Fruit fly (Drosophila melanogaster) whole organism, embryonic: ENCODE measurements around the gene CG43438.

Source experiments
- Antp ChIP-seq: fragments of 200-800 bp; sonication (Bioruptor generic); optimal IDR thresholded peaks from 3 replicates; lab custom pipeline; 2016; ENCODE audit warnings: missing biosample characterization, missing genetic modification characterization
- Asciz ChIP-seq: fragments of 200-800 bp; sonication (Bioruptor generic); optimal IDR thresholded peaks from 2 replicates; lab custom pipeline; 2017; ENCODE audit warnings: missing biosample characterization, mild to moderate bottlenecking, missing genetic modification characterization, missing genetic modification reagents
- CG10366 ChIP-seq: fragments of 200-800 bp; sonication (Bioruptor generic); IDR thresholded peaks from 2 replicates; pipeline ENCODE4 v1.3.6; 2022; ENCODE audit warnings: missing biosample characterization, missing genetic modification characterization
- CG10431 ChIP-seq: fragments of 200-800 bp; sonication (Bioruptor generic); optimal IDR thresholded peaks from 3 replicates; lab custom pipeline; 2018; ENCODE audit warnings: missing biosample characterization, mild to moderate bottlenecking, missing genetic modification characterization
- CG10979 ChIP-seq: fragments of 200-800 bp; sonication (Bioruptor generic); optimal IDR thresholded peaks from 2 replicates; lab custom pipeline; 2018; ENCODE audit warnings: missing biosample characterization, mild to moderate bottlenecking, missing genetic modification characterization, moderate library complexity
- CG11085 ChIP-seq: fragments of 200-800 bp; sonication (Bioruptor generic); IDR thresholded peaks from 2 replicates; pipeline ENCODE4 v1.3.6; 2022; ENCODE audit warnings: missing biosample characterization, missing genetic modification characterization
- CG12071 ChIP-seq: fragments of 200-800 bp; sonication (Bioruptor generic); optimal IDR thresholded peaks from 3 replicates; lab custom pipeline; 2018; ENCODE audit warnings: missing biosample characterization, mild to moderate bottlenecking, missing genetic modification characterization
- CG1233 ChIP-seq: fragments of 200-800 bp; sonication (Bioruptor generic); optimal IDR thresholded peaks from 4 replicates; lab custom pipeline; 2018; ENCODE audit warnings: missing biosample characterization, mild to moderate bottlenecking, missing genetic modification characterization
- CG12391 ChIP-seq: fragments of 200-800 bp; sonication (Bioruptor generic); optimal IDR thresholded peaks from 3 replicates; lab custom pipeline; 2018; ENCODE audit warnings: missing biosample characterization, mild to moderate bottlenecking, missing genetic modification characterization, moderate library complexity
- CG13296 ChIP-seq: fragments of 200-800 bp; sonication (Bioruptor generic); optimal IDR thresholded peaks from 3 replicates; lab custom pipeline; 2018; ENCODE audit warnings: missing biosample characterization, mild to moderate bottlenecking, missing genetic modification characterization
- CG13775 ChIP-seq: fragments of 200-800 bp; sonication (Bioruptor generic); optimal IDR thresholded peaks from 3 replicates; lab custom pipeline; 2017; ENCODE audit warnings: missing biosample characterization, mild to moderate bottlenecking, missing genetic modification characterization
- CG14014 ChIP-seq: fragments of 200-800 bp; sonication (Bioruptor generic); IDR thresholded peaks from 2 replicates; pipeline ENCODE4 v1.3.6; 2022; ENCODE audit warnings: missing biosample characterization, missing genetic modification characterization
- CG17186 ChIP-seq: fragments of 200-800 bp; sonication (Bioruptor generic); optimal IDR thresholded peaks from 3 replicates; lab custom pipeline; 2017; ENCODE audit warnings: missing biosample characterization, missing genetic modification reagents, missing genetic modification characterization
- CG17359 ChIP-seq: fragments of 200-800 bp; sonication (Bioruptor generic); optimal IDR thresholded peaks from 3 replicates; lab custom pipeline; 2018; ENCODE audit warnings: missing biosample characterization, mild to moderate bottlenecking, missing genetic modification characterization, moderate library complexity
- CG17385 ChIP-seq: fragments of 200-800 bp; sonication (Bioruptor generic); optimal IDR thresholded peaks from 3 replicates; lab custom pipeline; 2018; ENCODE audit warnings: missing biosample characterization, mild to moderate bottlenecking, missing genetic modification characterization
- CG17612 ChIP-seq: fragments of 200-800 bp; sonication (Bioruptor generic); IDR thresholded peaks from 2 replicates; pipeline ENCODE4 v1.3.6; 2022; ENCODE audit warnings: missing biosample characterization, missing genetic modification characterization
- CG17829 ChIP-seq: fragments of 200-800 bp; optimal IDR thresholded peaks from 2 replicates; lab custom pipeline; 2019; ENCODE audit warnings: missing biosample characterization, mild to moderate bottlenecking, missing genetic modification characterization, moderate library complexity
- CG18476 ChIP-seq: fragments of 200-800 bp; sonication (Bioruptor generic); optimal IDR thresholded peaks from 2 replicates; lab custom pipeline; 2016; ENCODE audit warnings: missing biosample characterization, mild to moderate bottlenecking, missing genetic modification characterization
- CG2116 ChIP-seq: fragments of 200-800 bp; sonication (Bioruptor generic); optimal IDR thresholded peaks from 3 replicates; lab custom pipeline; 2018; ENCODE audit warnings: missing biosample characterization, mild to moderate bottlenecking, missing genetic modification characterization
- CG32767 ChIP-seq: fragments of 200-800 bp; sonication (Bioruptor generic); IDR thresholded peaks from 2 replicates; pipeline ENCODE4 v1.3.6; 2022; ENCODE audit warnings: missing biosample characterization, missing genetic modification characterization
- CG3847 ChIP-seq: fragments of 200-800 bp; sonication (Bioruptor generic); IDR thresholded peaks from 2 replicates; pipeline ENCODE4 v1.3.6; 2022; ENCODE audit warnings: missing biosample characterization, missing genetic modification characterization
- CG42726 ChIP-seq: fragments of 200-800 bp; sonication (Bioruptor generic); IDR thresholded peaks from 2 replicates; pipeline ENCODE4 v1.3.6; 2022; ENCODE audit warnings: missing biosample characterization, missing genetic modification characterization; ENCODE audit not compliant: partially characterized antibody
- CG6175 ChIP-seq: fragments of 200-800 bp; sonication (Bioruptor generic); IDR thresholded peaks from 3 replicates; pipeline ENCODE4 v1.3.6; 2022; ENCODE audit warnings: missing biosample characterization, missing genetic modification characterization
- CG8359 ChIP-seq: fragments of 200-800 bp; sonication (Bioruptor generic); optimal IDR thresholded peaks from 2 replicates; lab custom pipeline; 2017; ENCODE audit warnings: missing biosample characterization, mild to moderate bottlenecking, missing genetic modification characterization, borderline replicate concordance
- CTCF ChIP-seq: fragments of 200-800 bp; sonication (Bioruptor generic); optimal IDR thresholded peaks from 2 replicates; lab custom pipeline; 2017; ENCODE audit warnings: missing biosample characterization, mild to moderate bottlenecking, missing genetic modification characterization, moderate library complexity
- CkIIα-i1 ChIP-seq: fragments of 200-800 bp; sonication (Bioruptor generic); IDR thresholded peaks from 2 replicates; pipeline ENCODE4 v1.3.6; 2022; ENCODE audit warnings: missing biosample characterization, missing genetic modification characterization
- Gsc ChIP-seq: fragments of 200-800 bp; sonication (Bioruptor generic); IDR thresholded peaks from 2 replicates; pipeline ENCODE4 v1.3.6; 2022; ENCODE audit warnings: missing biosample characterization, missing genetic modification characterization
- Lhr ChIP-seq: fragments of 200-800 bp; sonication (Bioruptor generic); optimal IDR thresholded peaks from 3 replicates; lab custom pipeline; 2017; ENCODE audit warnings: mild to moderate bottlenecking, missing biosample characterization, missing genetic modification reagents, missing genetic modification characterization
- MBD-R2 ChIP-seq: fragments of 200-800 bp; sonication (Bioruptor generic); IDR thresholded peaks from 2 replicates; pipeline ENCODE4 v1.3.6; 2022; ENCODE audit warnings: missing biosample characterization, missing genetic modification characterization
- Sry-β ChIP-seq: fragments of 200-800 bp; sonication (Bioruptor generic); optimal IDR thresholded peaks from 2 replicates; lab custom pipeline; 2018; ENCODE audit warnings: missing biosample characterization, mild to moderate bottlenecking, missing genetic modification characterization, moderate library complexity
- Sry-δ ChIP-seq: fragments of 200-800 bp; sonication (Bioruptor generic); optimal IDR thresholded peaks from 2 replicates; lab custom pipeline; 2016; ENCODE audit warnings: missing biosample characterization, missing genetic modification characterization
- Taf1 ChIP-seq: fragments of 200-800 bp; sonication (Bioruptor generic); IDR thresholded peaks from 2 replicates; pipeline ENCODE4 v1.3.6; 2022; ENCODE audit warnings: missing biosample characterization, missing genetic modification characterization
- Tbp ChIP-seq: fragments of >200 bp; optimal IDR thresholded peaks from 2 replicates; lab custom pipeline; 2018; ENCODE audit warnings: missing biosample characterization, missing genetic modification characterization
- ab ChIP-seq: fragments of 200-800 bp; sonication (Bioruptor generic); optimal IDR thresholded peaks from 2 replicates; lab custom pipeline; 2016; ENCODE audit warnings: missing biosample characterization, missing genetic modification characterization
- al ChIP-seq: fragments of 200-800 bp; sonication (Bioruptor generic); IDR thresholded peaks from 2 replicates; pipeline ENCODE4 v1.3.6; 2022; ENCODE audit warnings: missing biosample characterization, missing genetic modification characterization
- cato ChIP-seq: fragments of 200-800 bp; sonication (Bioruptor generic); optimal IDR thresholded peaks from 2 replicates; lab custom pipeline; 2016; ENCODE audit warnings: missing biosample characterization, missing genetic modification characterization, borderline replicate concordance
- chinmo ChIP-seq: fragments of 200-800 bp; sonication (Bioruptor generic); IDR thresholded peaks from 4 replicates; pipeline ENCODE4 v1.3.6; 2022; ENCODE audit warnings: missing biosample characterization, missing genetic modification characterization; ENCODE audit not compliant: partially characterized antibody
- chn ChIP-seq: fragments of 200-800 bp; sonication (Bioruptor generic); optimal IDR thresholded peaks from 2 replicates; lab custom pipeline; 2016; ENCODE audit warnings: missing biosample characterization, missing genetic modification characterization
- dmrt99B ChIP-seq: fragments of 200-800 bp; sonication (Bioruptor generic); optimal IDR thresholded peaks from 2 replicates; lab custom pipeline; 2018; ENCODE audit warnings: missing biosample characterization, mild to moderate bottlenecking, missing genetic modification characterization, moderate library complexity
- emc ChIP-seq: fragments of 200-800 bp; sonication (Bioruptor generic); optimal IDR thresholded peaks from 2 replicates; lab custom pipeline; 2016; ENCODE audit warnings: missing biosample characterization, missing genetic modification characterization
- hbn ChIP-seq: fragments of 200-800 bp; sonication (Bioruptor generic); IDR thresholded peaks from 2 replicates; pipeline ENCODE4 v1.3.6; 2022; ENCODE audit warnings: missing biosample characterization, missing genetic modification characterization; ENCODE audit not compliant: partially characterized antibody
- insv ChIP-seq, 2 experiments: fragments of 200-800 bp; sonication (Bioruptor generic); optimal IDR thresholded peaks; 3 replicates each; lab custom pipeline; 2016 to 2018; ENCODE audit warnings: missing biosample characterization in 2 of 2, missing genetic modification characterization in 2 of 2
- knrl ChIP-seq: fragments of 200-800 bp; sonication (Bioruptor generic); IDR thresholded peaks from 3 replicates; pipeline ENCODE4 v1.3.6; 2022; ENCODE audit warnings: missing biosample characterization, missing genetic modification characterization; ENCODE audit not compliant: partially characterized antibody
- lilli ChIP-seq: fragments of 200-800 bp; sonication (Bioruptor generic); optimal IDR thresholded peaks from 3 replicates; lab custom pipeline; 2016; ENCODE audit warnings: missing biosample characterization, missing genetic modification characterization
- mam ChIP-seq: fragments of 200-800 bp; sonication (Bioruptor generic); optimal IDR thresholded peaks from 3 replicates; lab custom pipeline; 2016; ENCODE audit warnings: missing biosample characterization, missing genetic modification characterization
- nom ChIP-seq: fragments of 200-800 bp; sonication (Bioruptor generic); optimal IDR thresholded peaks from 2 replicates; lab custom pipeline; 2017; ENCODE audit warnings: missing biosample characterization, missing genetic modification characterization, mild to moderate bottlenecking, moderate library complexity, missing genetic modification reagents
- odd ChIP-seq: fragments of 200-800 bp; sonication (Bioruptor generic); optimal IDR thresholded peaks from 2 replicates; lab custom pipeline; 2017; ENCODE audit warnings: missing biosample characterization, mild to moderate bottlenecking, missing genetic modification characterization
- tio ChIP-seq: fragments of 200-800 bp; sonication (Bioruptor generic); optimal IDR thresholded peaks from 2 replicates; lab custom pipeline; 2017; ENCODE audit warnings: missing biosample characterization, missing genetic modification characterization, inconsistent platforms
- wek ChIP-seq: fragments of 200-800 bp; sonication (Bioruptor generic); optimal IDR thresholded peaks from 3 replicates; lab custom pipeline; 2018; ENCODE audit warnings: missing biosample characterization, mild to moderate bottlenecking, missing genetic modification characterization, moderate library complexity
- zen2 ChIP-seq: fragments of 200-800 bp; sonication (Bioruptor generic); IDR thresholded peaks from 3 replicates; pipeline ENCODE4 v1.3.6; 2022; ENCODE audit warnings: missing biosample characterization, missing genetic modification characterization; ENCODE audit not compliant: partially characterized antibody
- zf30C ChIP-seq: fragments of 200-800 bp; sonication (Bioruptor generic); optimal IDR thresholded peaks from 3 replicates; lab custom pipeline; 2018; ENCODE audit warnings: missing biosample characterization, mild to moderate bottlenecking, missing genetic modification characterization

CG43438 gene

dm6 chr2L:11528129-11528589 lies 7.8 kb upstream of the CG43438 start, which contains the start of gene CG31705 (continued):
- TF ChIP-seq wek (no peak), CG10366 (no peak), CG1233 (GFP tag; lab: Kevin White, UChicago) (peak; percentile 60), dmrt99B (tag; lab: Kevin White, UChicago) (peak; percentile 60), MBD-R2 (no peak; the same call in 1 of the 2 replicates), knrl (GFP tag; lab: Robert Waterston, UW) (no peak), zf30C (GFP tag; lab: Kevin White, UChicago) (no peak), CG13775 (GFP tag; lab: Kevin White, UChicago) (peak; percentile 64), CG11085 (GFP tag; lab: Robert Waterston, UW) (no peak), CG17829 (no peak), lilli (GFP tag; lab: Kevin White, UChicago) (no peak), CG17385 (no peak), CG42726 (GFP tag; lab: Robert Waterston, UW) (no peak), CG12071 (GFP tag; lab: Kevin White, UChicago) (no peak), chn (no peak), Gsc (GFP tag; lab: Robert Waterston, UW) (no peak), Asciz (no peak), tio (GFP tag; lab: Kevin White, UChicago) (peak; percentile 42), zen2 (GFP tag; lab: Robert Waterston, UW) (no peak), CG14014 (GFP tag; lab: Robert Waterston, UW) (peak; percentile 37; the same call in 1 of the 2 replicates), CG13296 (GFP tag; lab: Kevin White, UChicago) (peak; percentile 14), Lhr (GFP tag; lab: Kevin White, UChicago) (no peak), insv (GFP tag; optimal IDR thresholded peaks at IDR 0.05; lab: Kevin White, UChicago) (no peak), odd (peak; percentile 25), Sry-δ (no peak), Tbp (GFP tag; lab: Kevin White, UChicago) (no peak), hbn (GFP tag; lab: Robert Waterston, UW) (no peak), nom (no peak), CTCF (GFP tag; lab: Kevin White, UChicago) (no peak), CG17612 (GFP tag; lab: Robert Waterston, UW) (no peak), ab (GFP tag; lab: Kevin White, UChicago) (no peak), emc (GFP tag; lab: Kevin White, UChicago) (no peak), cato (GFP tag; lab: Kevin White, UChicago) (no peak), CG2116 (GFP tag; lab: Kevin White, UChicago) (no peak), CG10431 (GFP tag; lab: Kevin White, UChicago) (no peak), CG18476 (GFP tag; lab: Kevin White, UChicago) (no peak), CG6175 (no peak), CG10979 (tag; lab: Kevin White, UChicago) (no peak), CG8359 (GFP tag; lab: Kevin White, UChicago) (no peak), CkIIα-i1 (no peak), CG32767 (GFP tag; lab: Robert Waterston, UW) (no peak), CG3847 (GFP tag; lab: Robert Waterston, UW) (0 out of 2 replicates have a peak, but pooled peaks have one; percentile 31), chinmo (GFP tag; lab: Robert Waterston, UW) (no peak), mam (GFP tag; lab: Kevin White, UChicago) (no peak), CG12391 (tag; lab: Kevin White, UChicago) (peak; percentile 38), CG17186 (GFP tag; lab: Kevin White, UChicago) (no peak), Antp (GFP tag; lab: Kevin White, UChicago) (no peak), CG17359 (tag; lab: Kevin White, UChicago) (peak; percentile 1), al (no peak; the same call in 1 of the 2 replicates), Taf1 (GFP tag; lab: Robert Waterston, UW) (no peak), Sry-β (GFP tag; lab: Kevin White, UChicago) (no peak)
